Worm (Caenorhabditis elegans): ENCODE measurements around the gene F31E9.6.

F31E9.6 gene

DNA sequence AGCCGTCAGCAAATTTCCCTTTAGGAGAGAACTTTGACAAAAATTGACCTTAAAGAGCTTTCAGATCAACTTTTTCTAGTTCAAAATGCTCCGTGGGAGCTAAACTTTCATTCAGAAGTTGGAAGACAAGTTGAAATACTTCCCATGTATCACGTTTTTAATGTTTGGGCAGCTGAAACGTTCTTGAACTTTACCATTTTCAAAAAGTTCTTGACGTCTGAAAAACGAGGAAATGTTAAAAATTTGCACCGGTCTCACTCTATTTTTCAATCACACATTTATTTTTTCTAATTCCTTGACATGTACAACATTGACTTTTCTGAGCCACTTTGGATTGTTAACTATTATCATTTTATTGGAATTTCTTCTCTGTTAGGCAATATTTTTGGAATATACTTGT is 12.2 kb downstream of the F31E9.6 start, which contains the start of gene sri-70:
Gene sri-70, plus strand, starts transcription at position 301 of the 400 bp plus-strand sequence.
- TF ChIP-seq nhr-11 (tag; optimal IDR thresholded peaks at IDR 0.05) (no peak), nhr-129 (tag; optimal IDR thresholded peaks at IDR 0.05) (no peak), lin-39 (tag; optimal IDR thresholded peaks at IDR 0.05) (no peak), lin-11 (tag; optimal IDR thresholded peaks at IDR 0.05) (no peak), sma-9 (GFP tag; optimal IDR thresholded peaks at IDR 0.05) (no peak), sma-9 (tag; optimal IDR thresholded peaks at IDR 0.05) (no peak), gmeb-1 (tag; optimal IDR thresholded peaks at IDR 0.05) (no peak), zag-1 (tag; optimal IDR thresholded peaks at IDR 0.05) (no peak), ztf-11 (tag; optimal IDR thresholded peaks at IDR 0.05) (no peak)

DNA sequence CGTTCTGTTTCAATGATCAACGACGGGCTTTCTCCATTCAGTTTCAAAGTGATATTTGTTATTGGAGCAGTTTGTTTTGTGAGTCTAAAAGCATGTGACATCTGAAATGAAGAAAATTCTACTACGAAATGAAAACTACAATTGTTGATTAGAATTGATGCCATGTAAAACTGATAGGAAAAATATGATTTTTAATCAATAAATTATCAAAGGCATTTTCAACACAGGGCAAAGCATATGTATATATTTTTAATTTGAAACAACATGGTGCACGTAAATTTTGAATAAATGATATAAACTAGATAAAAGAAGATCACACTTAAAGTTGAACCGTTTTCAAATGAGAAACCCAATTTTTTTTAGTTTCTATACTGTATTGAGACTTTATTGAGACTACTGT is 13.6 kb downstream of the F31E9.6 start, which contains the start of gene K10G4.5:
Gene K10G4.5, minus strand, starts transcription at position 101 of the 400 bp plus-strand sequence.
- TF ChIP-seq ZK546.5 (tag; optimal IDR thresholded peaks at IDR 0.05), result no peak
- TF ChIP-seq ceh-82 (tag; optimal IDR thresholded peaks at IDR 0.05), result no peak
- TF ChIP-seq peb-1 (tag; optimal IDR thresholded peaks at IDR 0.05), result no peak
- TF ChIP-seq zag-1 (tag; optimal IDR thresholded peaks at IDR 0.05), result no peak
- no peak for TF ChIP-seq fos-1 (tag; optimal IDR thresholded peaks at IDR 0.05)
- no peak for TF ChIP-seq unc-55 (GFP tag; optimal IDR thresholded peaks at IDR 0.05)
- no peak for TF ChIP-seq nhr-129 (tag; optimal IDR thresholded peaks at IDR 0.05)
- TF ChIP-seq ama-1 (optimal IDR thresholded peaks at IDR 0.05), result no peak
- no peak for TF ChIP-seq nhr-21 (tag; optimal IDR thresholded peaks at IDR 0.05)
- no peak for TF ChIP-seq nhr-10 (tag; optimal IDR thresholded peaks at IDR 0.05)
- TF ChIP-seq C34F6.9 (tag; optimal IDR thresholded peaks at IDR 0.05), result no peak
- TF ChIP-seq ztf-4 (tag; optimal IDR thresholded peaks at IDR 0.05), result no peak
- no peak for TF ChIP-seq nhr-237 (tag; optimal IDR thresholded peaks at IDR 0.05)
- TF ChIP-seq ztf-1 (GFP tag; conservative IDR thresholded peaks at IDR 0.05), result no peak
- no peak for TF ChIP-seq mbf-1 (tag; optimal IDR thresholded peaks at IDR 0.05)
- no peak for TF ChIP-seq elt-1 (tag; optimal IDR thresholded peaks at IDR 0.05)
- TF ChIP-seq nhr-23 (tag; optimal IDR thresholded peaks at IDR 0.05), result no peak
- no peak for TF ChIP-seq ztf-11 (tag; optimal IDR thresholded peaks at IDR 0.05)

- no peak for TF ChIP-seq blmp-1 (tag; optimal IDR thresholded peaks at IDR 0.05; ENCODE audit: insufficient read depth)
- no peak for TF ChIP-seq mab-5 (tag; optimal IDR thresholded peaks at IDR 0.05)
- no peak for TF ChIP-seq crh-2 (tag; optimal IDR thresholded peaks at IDR 0.05)
- no peak for TF ChIP-seq C34F6.9 (tag; optimal IDR thresholded peaks at IDR 0.05)
- TF ChIP-seq F13H6.1 (tag; optimal IDR thresholded peaks at IDR 0.05), result no peak
- TF ChIP-seq unc-55 (GFP tag; optimal IDR thresholded peaks at IDR 0.05), result no peak
- TF ChIP-seq nhr-10 (tag; optimal IDR thresholded peaks at IDR 0.05), result no peak
- no peak for TF ChIP-seq nhr-129 (tag; optimal IDR thresholded peaks at IDR 0.05)
- TF ChIP-seq unc-62 (GFP tag; optimal IDR thresholded peaks at IDR 0.05), result no peak
- no peak for TF ChIP-seq ztf-4 (tag; optimal IDR thresholded peaks at IDR 0.05)
- no peak for TF ChIP-seq nhr-25 (tag; optimal IDR thresholded peaks at IDR 0.05)
- no peak for TF ChIP-seq ama-1 (optimal IDR thresholded peaks at IDR 0.05)
- TF ChIP-seq egl-27 (tag; optimal IDR thresholded peaks at IDR 0.05), result no peak
- TF ChIP-seq snpc-4 (tag; optimal IDR thresholded peaks at IDR 0.05), result no peak
- no peak for TF ChIP-seq elt-3 (tag; optimal IDR thresholded peaks at IDR 0.05)
- no peak for TF ChIP-seq ztf-11 (tag; optimal IDR thresholded peaks at IDR 0.05)
These were observed 16.3 kb downstream of the F31E9.6 start for ce11 chrV:17298657-17299056.

DNA sequence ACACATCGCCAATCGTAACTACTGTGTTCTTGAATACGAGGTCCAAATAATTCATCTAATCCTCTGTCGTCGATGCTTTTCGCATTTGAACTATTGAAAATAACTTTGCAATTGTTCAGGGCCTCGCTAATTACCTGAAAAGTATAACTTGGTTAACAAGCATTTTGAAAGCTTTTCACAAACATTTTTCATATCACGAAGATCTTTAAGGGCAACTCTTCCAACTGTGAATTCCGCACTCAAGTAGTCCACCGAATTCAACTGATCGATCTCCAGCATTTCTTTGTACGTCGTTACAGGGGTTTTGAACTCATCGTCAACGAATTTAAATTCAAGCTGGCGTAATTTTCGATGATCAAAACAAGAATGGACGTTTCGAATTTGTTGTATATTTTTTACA is 18.5 kb downstream of the F31E9.6 start:
- no peak for TF ChIP-seq alr-1 (tag; optimal IDR thresholded peaks at IDR 0.05)
- no peak for TF ChIP-seq C34F6.9 (tag; optimal IDR thresholded peaks at IDR 0.05)
- TF ChIP-seq nhr-21 (tag; optimal IDR thresholded peaks at IDR 0.05), result no peak
- TF ChIP-seq ZK546.5 (tag; optimal IDR thresholded peaks at IDR 0.05), result no peak
- TF ChIP-seq fos-1 (tag; optimal IDR thresholded peaks at IDR 0.05), result no peak
- no peak for TF ChIP-seq lsy-2 (tag; optimal IDR thresholded peaks at IDR 0.05)
- TF ChIP-seq unc-55 (GFP tag; optimal IDR thresholded peaks at IDR 0.05), result no peak
- no peak for TF ChIP-seq snpc-4 (tag; optimal IDR thresholded peaks at IDR 0.05)
- TF ChIP-seq sma-3 (GFP tag; optimal IDR thresholded peaks at IDR 0.05), result no peak
- no peak for TF ChIP-seq nhr-6 (tag; optimal IDR thresholded peaks at IDR 0.05)
- no peak for TF ChIP-seq crh-2 (tag; optimal IDR thresholded peaks at IDR 0.05)
- TF ChIP-seq F13H6.1 (tag; optimal IDR thresholded peaks at IDR 0.05), result no peak
- no peak for TF ChIP-seq nhr-129 (tag; optimal IDR thresholded peaks at IDR 0.05)
- no peak for TF ChIP-seq ztf-1 (GFP tag; conservative IDR thresholded peaks at IDR 0.05)
- TF ChIP-seq mbf-1 (tag; optimal IDR thresholded peaks at IDR 0.05), result no peak
- no peak for TF ChIP-seq unc-62 (GFP tag; optimal IDR thresholded peaks at IDR 0.05)
